Worm (Caenorhabditis elegans) whole organism, L3 larva: ENCODE results near the gene hecw-1.

ENCODE experiments used
- R02D3.7 ChIP-seq: fragments of 150-350 bp; optimal IDR thresholded peaks from 2 replicates; lab custom pipeline; 2014; ENCODE audit warnings: missing biosample characterization, missing genetic modification characterization
- ceh-28 ChIP-seq: fragments of 150-350 bp; optimal IDR thresholded peaks from 2 replicates; lab custom pipeline; 2014; ENCODE audit warnings: missing biosample characterization, missing genetic modification reagents, missing genetic modification characterization
- ceh-82 ChIP-seq: fragments of 150-350 bp; optimal IDR thresholded peaks from 2 replicates; lab custom pipeline; 2014; ENCODE audit warnings: missing biosample characterization, missing genetic modification characterization
- ceh-9 ChIP-seq: sonication (generic microtip); optimal IDR thresholded peaks from 2 replicates; lab custom pipeline; 2018; ENCODE audit warnings: missing biosample characterization, missing genetic modification characterization
- daf-12 ChIP-seq: fragments of 150-350 bp; optimal IDR thresholded peaks from 2 replicates; lab custom pipeline; 2014; ENCODE audit warnings: missing biosample characterization, missing genetic modification reagents, missing genetic modification characterization
- egl-27 ChIP-seq: sonication (generic microtip); optimal IDR thresholded peaks from 4 replicates; lab custom pipeline; 2017; ENCODE audit warnings: missing biosample characterization, missing genetic modification reagents, missing genetic modification characterization
- elt-1 ChIP-seq: fragments of 150-350 bp; optimal IDR thresholded peaks from 2 replicates; lab custom pipeline; 2014; ENCODE audit warnings: missing biosample characterization, missing genetic modification characterization
- elt-2 ChIP-seq: sonication (generic microtip); optimal IDR thresholded peaks from 2 replicates; lab custom pipeline; 2016; ENCODE audit warnings: missing genetic modification reagents, mild to moderate bottlenecking, missing genetic modification characterization, missing compliant biosample characterization
- elt-3 ChIP-seq, 3 experiments: fragments of 150-350 bp in 1 of 3; sonication (generic microtip) in 2 of 3; optimal IDR thresholded peaks; 2 replicates in 2 of 3; 4 replicates in 1 of 3; lab custom pipeline; 2014 to 2017; ENCODE audit warnings: missing biosample characterization in 3 of 3, missing genetic modification characterization in 3 of 3
- eor-1 ChIP-seq, 2 experiments: fragments of 150-350 bp; optimal IDR thresholded peaks; 2 replicates each; lab custom pipeline; 2014 to 2018; ENCODE audit warnings: missing biosample characterization in 2 of 2, missing genetic modification characterization in 2 of 2
- fkh-2 ChIP-seq: fragments of 150-350 bp; optimal IDR thresholded peaks from 2 replicates; lab custom pipeline; 2014; ENCODE audit warnings: missing biosample characterization, missing genetic modification reagents, missing genetic modification characterization
- hmg-11 ChIP-seq: sonication (generic microtip); optimal IDR thresholded peaks from 2 replicates; lab custom pipeline; 2016; ENCODE audit warnings: missing genetic modification characterization, missing compliant biosample characterization
- jun-1 ChIP-seq: fragments of 150-350 bp; optimal IDR thresholded peaks from 2 replicates; lab custom pipeline; 2014; ENCODE audit warnings: missing biosample characterization, missing genetic modification reagents, missing genetic modification characterization
- lin-39 ChIP-seq: fragments of 150-350 bp; optimal IDR thresholded peaks from 2 replicates; lab custom pipeline; 2018; ENCODE audit warnings: missing biosample characterization, missing genetic modification reagents, missing genetic modification characterization
- lsy-12 ChIP-seq: sonication (generic microtip); optimal IDR thresholded peaks from 2 replicates; lab custom pipeline; 2016; ENCODE audit warnings: mild to moderate bottlenecking, missing genetic modification characterization, missing compliant biosample characterization
- mdl-1 ChIP-seq: fragments of 150-350 bp; optimal IDR thresholded peaks from 2 replicates; lab custom pipeline; 2014; ENCODE audit warnings: missing biosample characterization, missing genetic modification characterization
- mml-1 ChIP-seq: fragments of 150-350 bp; sonication (generic microtip); optimal IDR thresholded peaks from 3 replicates; lab custom pipeline; 2014; ENCODE audit warnings: missing biosample characterization, missing genetic modification characterization
- nfya-1 ChIP-seq: sonication (generic microtip); optimal IDR thresholded peaks from 2 replicates; lab custom pipeline; 2017; ENCODE audit warnings: missing genetic modification characterization, mild to moderate bottlenecking, missing compliant biosample characterization, antibody characterized with exemption, moderate library complexity; ENCODE audit not compliant: insufficient read depth
- nhr-12 ChIP-seq: fragments of 150-350 bp; optimal IDR thresholded peaks from 2 replicates; lab custom pipeline; 2014; ENCODE audit warnings: missing biosample characterization, missing genetic modification characterization
- nhr-23 ChIP-seq: fragments of 150-350 bp; optimal IDR thresholded peaks from 2 replicates; lab custom pipeline; 2014; ENCODE audit warnings: missing biosample characterization, missing genetic modification reagents, missing genetic modification characterization
- nhr-237 ChIP-seq: fragments of 150-350 bp; optimal IDR thresholded peaks from 2 replicates; lab custom pipeline; 2014; ENCODE audit warnings: missing biosample characterization, missing genetic modification characterization
- nhr-25 ChIP-seq: sonication (generic microtip); optimal IDR thresholded peaks from 2 replicates; lab custom pipeline; 2017; ENCODE audit warnings: missing biosample characterization, missing genetic modification characterization
- nhr-28 ChIP-seq: fragments of 150-350 bp; optimal IDR thresholded peaks from 2 replicates; lab custom pipeline; 2014; ENCODE audit warnings: missing biosample characterization, missing genetic modification characterization
- nhr-43 ChIP-seq: sonication (generic microtip); optimal IDR thresholded peaks from 2 replicates; lab custom pipeline; 2016; ENCODE audit warnings: mild to moderate bottlenecking, missing genetic modification characterization, missing compliant biosample characterization; ENCODE audit not compliant: poor library complexity, severe bottlenecking
- nhr-77 ChIP-seq: fragments of 150-350 bp; optimal IDR thresholded peaks from 2 replicates; lab custom pipeline; 2014; ENCODE audit warnings: missing biosample characterization, missing genetic modification characterization
- pha-4 ChIP-seq: fragments of 150-350 bp; optimal IDR thresholded peaks from 2 replicates; lab custom pipeline; 2014; ENCODE audit warnings: missing biosample characterization, missing genetic modification reagents, missing genetic modification characterization
- pqm-1 ChIP-seq: fragments of 150-350 bp; optimal IDR thresholded peaks from 2 replicates; lab custom pipeline; 2017; ENCODE audit warnings: missing biosample characterization, missing genetic modification characterization, inconsistent platforms
- skn-1 ChIP-seq: fragments of 150-350 bp; optimal IDR thresholded peaks from 2 replicates; lab custom pipeline; 2014; ENCODE audit warnings: missing biosample characterization, missing genetic modification characterization
- snpc-4 ChIP-seq: fragments of 150-350 bp; optimal IDR thresholded peaks from 2 replicates; lab custom pipeline; 2014; ENCODE audit warnings: missing biosample characterization, missing genetic modification characterization
- tbx-2 ChIP-seq: sonication (generic microtip); optimal IDR thresholded peaks from 2 replicates; lab custom pipeline; 2016; ENCODE audit warnings: mild to moderate bottlenecking, missing genetic modification characterization, missing compliant biosample characterization
- unc-62 ChIP-seq: fragments of 150-350 bp; sonication (generic microtip); optimal IDR thresholded peaks from 4 replicates; lab custom pipeline; 2014; ENCODE audit warnings: missing biosample characterization, missing genetic modification reagents, missing genetic modification characterization
- zag-1 ChIP-seq: fragments of 150-350 bp; optimal IDR thresholded peaks from 2 replicates; lab custom pipeline; 2014; ENCODE audit warnings: missing biosample characterization, missing genetic modification characterization
- ztf-11 ChIP-seq: fragments of 150-350 bp; optimal IDR thresholded peaks from 2 replicates; lab custom pipeline; 2014; ENCODE audit warnings: missing biosample characterization, missing genetic modification characterization

Gene hecw-1

ce11 chrIII:3377700-3378099 lies 12.1 kb downstream of the hecw-1 start:
- no peak for TF ChIP-seq lin-39 (tag; lab: Kevin White, UChicago)
- no peak for TF ChIP-seq nhr-23 (tag; lab: Kevin White, UChicago)
- no peak for TF ChIP-seq unc-62 (GFP tag; lab: Kevin White, UChicago)
- no peak for TF ChIP-seq egl-27 (tag; lab: Kevin White, UChicago)
- peak; percentile 96 for TF ChIP-seq snpc-4 (tag; lab: Kevin White, UChicago)
- peak; percentile 17 for TF ChIP-seq nhr-43 (tag; lab: Kevin White, UChicago)
- peak; percentile 7 for TF ChIP-seq R02D3.7 (tag; lab: Kevin White, UChicago)
- TF ChIP-seq zag-1 (tag; lab: Kevin White, UChicago): no peak
- TF ChIP-seq elt-3 (tag; optimal IDR thresholded peaks at IDR 0.05; lab: Kevin White, UChicago): peak in 2 of 3 experiments; percentile 44 to 86
- TF ChIP-seq nhr-25: peak; percentile 0

- TF ChIP-seq hmg-11: no peak
- no peak for TF ChIP-seq pqm-1 (tag; lab: Kevin White, UChicago)
- TF ChIP-seq eor-1 (tag; optimal IDR thresholded peaks at IDR 0.05; lab: Kevin White, UChicago): no peak
- no peak for TF ChIP-seq mml-1 (tag; lab: Kevin White, UChicago)
Observed at ce11 chrIII:3377134-3377533, 12.6 kb downstream of the hecw-1 start.

ce11 chrIII:3372278-3372677 lies 17.5 kb downstream of the hecw-1 start:
- TF ChIP-seq elt-2 (tag; lab: Kevin White, UChicago) (peak; percentile 16), tbx-2 (tag; lab: Kevin White, UChicago) (no peak)
- TF ChIP-seq, all 47 proteins: peak for 1

- TF ChIP-seq tbx-2 (tag; lab: Kevin White, UChicago) (no peak), snpc-4 (tag; lab: Kevin White, UChicago) (no peak), nhr-25 (no peak), ceh-9 (tag; lab: Kevin White, UChicago) (no peak), elt-2 (tag; lab: Kevin White, UChicago) (peak; percentile 33), nhr-77 (tag; lab: Kevin White, UChicago) (no peak)
Observed at ce11 chrIII:3370770-3371169, 19.0 kb downstream of the hecw-1 start.

- no peak for TF ChIP-seq mdl-1 (tag; lab: Kevin White, UChicago)
- TF ChIP-seq daf-12 (tag; lab: Kevin White, UChicago): no peak
- TF ChIP-seq nhr-28 (tag; lab: Kevin White, UChicago): no peak
- no peak for TF ChIP-seq elt-1 (tag; lab: Kevin White, UChicago)
- TF ChIP-seq ztf-11 (tag; lab: Kevin White, UChicago): no peak
- TF ChIP-seq nfya-1 (tag; lab: Kevin White, UChicago): no peak
- TF ChIP-seq mml-1 (tag; lab: Kevin White, UChicago): no peak
- TF ChIP-seq skn-1 (tag; lab: Kevin White, UChicago): no peak
- no peak for TF ChIP-seq nhr-77 (tag; lab: Kevin White, UChicago)
- TF ChIP-seq pqm-1 (tag; lab: Kevin White, UChicago): peak; percentile 93
- peak; percentile 3 for TF ChIP-seq pha-4 (tag; lab: Kevin White, UChicago)
- TF ChIP-seq jun-1 (tag; lab: Kevin White, UChicago): peak; percentile 19
- no peak for TF ChIP-seq fkh-2
- peak; percentile 93 for TF ChIP-seq elt-2 (tag; lab: Kevin White, UChicago)
- TF ChIP-seq nhr-12 (tag; lab: Kevin White, UChicago): no peak
- TF ChIP-seq ceh-82 (tag; lab: Kevin White, UChicago): no peak
- peak; percentile 8 for TF ChIP-seq ceh-28 (tag; lab: Kevin White, UChicago)
- no peak for TF ChIP-seq lin-39 (tag; lab: Kevin White, UChicago)
- no peak for TF ChIP-seq nhr-237 (tag; lab: Kevin White, UChicago)
- TF ChIP-seq snpc-4 (tag; lab: Kevin White, UChicago): no peak
- TF ChIP-seq lsy-12 (tag; lab: Kevin White, UChicago): no peak
- TF ChIP-seq elt-3 (tag; optimal IDR thresholded peaks at IDR 0.05; lab: Kevin White, UChicago): peak in 1 of 3 experiments; percentile 65
Observed at ce11 chrIII:3370054-3370453, 19.7 kb downstream of the hecw-1 start, which contains the start of gene prk-2. prk-2 (minus strand) TSS chrIII:3370209.
